Fruit fly (Drosophila melanogaster) whole organism, adult: ENCODE measurements around the gene kek6.

ENCODE experiments used
- CG11617 ChIP-seq: fragments of 200-800 bp; sonication (Bioruptor generic); optimal IDR thresholded peaks from 2 replicates; lab custom pipeline; 2017; ENCODE audit warnings: mild to moderate bottlenecking, missing biosample characterization, missing genetic modification reagents, missing genetic modification characterization
- CG12768 ChIP-seq: fragments of 200-800 bp; sonication (Bioruptor generic); optimal IDR thresholded peaks from 2 replicates; lab custom pipeline; 2017; ENCODE audit warnings: missing biosample characterization, missing genetic modification characterization, mild to moderate bottlenecking, moderate library complexity, missing genetic modification reagents
- CG14711 ChIP-seq: fragments of 200-800 bp; sonication (Bioruptor generic); optimal IDR thresholded peaks from 2 replicates; lab custom pipeline; 2018; ENCODE audit warnings: missing biosample characterization, mild to moderate bottlenecking, missing genetic modification characterization, moderate library complexity
- CG1620 ChIP-seq: fragments of 200-800 bp; sonication (Bioruptor generic); optimal IDR thresholded peaks from 2 replicates; lab custom pipeline; 2016; ENCODE audit warnings: missing biosample characterization, missing genetic modification characterization
- CG33017 ChIP-seq: fragments of 200-800 bp; sonication (Bioruptor generic); optimal IDR thresholded peaks from 2 replicates; lab custom pipeline; 2018; ENCODE audit warnings: missing biosample characterization, mild to moderate bottlenecking, missing genetic modification characterization, moderate library complexity
- CG5204 ChIP-seq: fragments of 200-800 bp; sonication (Bioruptor generic); optimal IDR thresholded peaks from 2 replicates; lab custom pipeline; 2016; ENCODE audit warnings: missing biosample characterization, missing genetic modification characterization
- CG7045 ChIP-seq: fragments of 200-800 bp; sonication (Bioruptor generic); optimal IDR thresholded peaks from 2 replicates; lab custom pipeline; 2017; ENCODE audit warnings: missing biosample characterization, mild to moderate bottlenecking, missing genetic modification characterization
- CG7101 ChIP-seq: fragments of 200-800 bp; sonication (Bioruptor generic); optimal IDR thresholded peaks from 2 replicates; lab custom pipeline; 2018; ENCODE audit warnings: missing biosample characterization, mild to moderate bottlenecking, missing genetic modification characterization, moderate library complexity
- Clk ChIP-seq: fragments of 200-800 bp; sonication (Bioruptor generic); optimal IDR thresholded peaks from 2 replicates; lab custom pipeline; 2017; ENCODE audit warnings: missing biosample characterization, missing genetic modification characterization
- Crg-1 ChIP-seq: fragments of 200-800 bp; sonication (Bioruptor generic); optimal IDR thresholded peaks from 2 replicates; lab custom pipeline; 2016; ENCODE audit warnings: missing biosample characterization, missing genetic modification characterization
- Hr96 ChIP-seq: fragments of 200-800 bp; sonication (Bioruptor generic); optimal IDR thresholded peaks from 2 replicates; lab custom pipeline; 2016; ENCODE audit warnings: missing biosample characterization, missing genetic modification characterization
- Mnt ChIP-seq: fragments of 200-800 bp; sonication (Bioruptor generic); optimal IDR thresholded peaks from 2 replicates; lab custom pipeline; 2016; ENCODE audit warnings: missing biosample characterization, mild to moderate bottlenecking, missing genetic modification characterization
- bab1 ChIP-seq: fragments of 200-800 bp; sonication (Bioruptor generic); optimal IDR thresholded peaks from 3 replicates; lab custom pipeline; 2019; ENCODE audit warnings: missing biosample characterization, mild to moderate bottlenecking, missing genetic modification characterization, moderate library complexity
- cic ChIP-seq: fragments of 200-800 bp; sonication (Bioruptor generic); optimal IDR thresholded peaks from 2 replicates; lab custom pipeline; 2017; ENCODE audit warnings: missing biosample characterization, mild to moderate bottlenecking, missing genetic modification characterization, moderate library complexity
- cnc ChIP-seq, 2 experiments: fragments of >200 bp; optimal IDR thresholded peaks; 2 replicates each; lab custom pipeline; 2017
- kay ChIP-seq: fragments of 200-800 bp; sonication (Bioruptor generic); peaks from one replicate; lab custom pipeline; 2016; ENCODE audit warnings: missing biosample characterization, missing genetic modification characterization, borderline replicate concordance
- ovo ChIP-seq: fragments of 200-800 bp; sonication (Bioruptor generic); optimal IDR thresholded peaks from 2 replicates; lab custom pipeline; 2016; ENCODE audit warnings: missing biosample characterization, missing genetic modification characterization
- pad ChIP-seq: fragments of 200-800 bp; sonication (Bioruptor generic); optimal IDR thresholded peaks from 3 replicates; lab custom pipeline; 2017; ENCODE audit warnings: missing biosample characterization, missing genetic modification characterization, mild to moderate bottlenecking, moderate library complexity, missing genetic modification reagents
- tj ChIP-seq: fragments of 200-800 bp; sonication (Bioruptor generic); optimal IDR thresholded peaks from 3 replicates; lab custom pipeline; 2017; ENCODE audit warnings: missing biosample characterization, mild to moderate bottlenecking, missing genetic modification characterization, moderate library complexity
- toe ChIP-seq: fragments of 200-800 bp; sonication (Bioruptor generic); optimal IDR thresholded peaks from 2 replicates; lab custom pipeline; 2016; ENCODE audit warnings: missing biosample characterization, missing genetic modification characterization

kek6 gene

DNA sequence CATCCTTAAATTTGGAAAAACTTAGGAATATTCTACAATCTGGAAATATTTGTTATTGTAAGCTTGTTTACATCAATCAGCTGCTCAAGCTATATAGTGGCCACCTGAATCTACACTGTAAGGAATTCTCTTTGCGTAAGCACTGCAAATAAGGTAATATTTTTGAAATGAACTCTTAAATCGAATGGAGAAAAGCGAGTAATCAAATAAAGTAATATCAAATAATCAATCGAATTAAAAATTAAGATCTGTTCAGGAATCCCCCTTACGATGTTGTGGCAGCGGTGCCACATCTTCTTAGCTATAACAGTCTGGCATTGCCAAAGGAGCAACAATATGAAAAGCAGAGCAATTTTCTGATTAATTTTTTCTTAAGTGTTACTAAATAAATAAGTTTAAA lies 5.9 kb upstream of the kek6 start, which contains the start of the genes Mnat9 and CG1792:
Gene Mnat9 (minus strand): TSS at position 160 of the 400 bp plus-strand sequence.
Gene CG1792 (plus strand): TSS at position 303 of the 400 bp plus-strand sequence.
- TF ChIP-seq CG33017 (tag; lab: Kevin White, UChicago) (peak; percentile 97), kay (GFP tag; lab: Kevin White, UChicago) (no peak), tj (GFP tag; lab: Kevin White, UChicago) (peak; percentile 87), CG7045 (peak; percentile 98), pad (GFP tag; lab: Kevin White, UChicago) (peak; percentile 88), CG14711 (peak; percentile 97), Crg-1 (GFP tag; lab: Kevin White, UChicago) (peak; percentile 97), toe (GFP tag; lab: Kevin White, UChicago) (peak; percentile 98), cnc (optimal IDR thresholded peaks at IDR 0.05; lab: Kevin White, UChicago) (no peak), Hr96 (GFP tag; lab: Kevin White, UChicago) (peak; percentile 95), Mnt (GFP tag; lab: Kevin White, UChicago) (peak; percentile 88), CG12768 (GFP tag; lab: Kevin White, UChicago) (peak; percentile 98), CG5204 (GFP tag; lab: Kevin White, UChicago) (peak; percentile 97), ovo (GFP tag; lab: Kevin White, UChicago) (peak; percentile 87), Clk (peak; percentile 95), bab1 (peak; percentile 99), CG7101 (tag; lab: Kevin White, UChicago) (peak; percentile 98), CG11617 (GFP tag; lab: Kevin White, UChicago) (peak; percentile 97), CG1620 (GFP tag; lab: Kevin White, UChicago) (peak; percentile 99), cic (GFP tag; lab: Kevin White, UChicago) (peak; percentile 80)

DNA sequence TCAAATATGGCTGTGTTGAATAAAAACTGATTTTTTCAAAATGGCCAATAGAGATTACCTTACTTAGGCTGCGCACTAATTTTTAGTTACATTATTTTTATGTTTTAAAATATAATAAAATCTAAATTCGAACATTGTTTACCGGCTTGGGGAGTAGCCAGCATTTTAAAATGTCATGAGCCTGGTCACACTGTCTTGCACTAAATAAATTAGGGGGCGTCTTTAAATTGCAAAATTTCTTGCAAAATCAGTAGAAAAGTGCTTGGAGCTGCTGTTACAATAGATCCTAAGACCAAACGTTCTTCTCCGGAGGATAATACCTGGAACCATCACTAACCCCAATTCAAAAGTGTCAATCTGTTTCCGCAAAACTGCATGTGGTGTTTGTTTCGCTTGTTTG lies 4.1 kb upstream of the kek6 start, which contains the start of gene pasha:
Gene pasha (plus strand): TSS at position 177 of the 400 bp plus-strand sequence.
- TF ChIP-seq pad (GFP tag; lab: Kevin White, UChicago), result no peak
- no peak for TF ChIP-seq Clk
- peak; percentile 34 for TF ChIP-seq bab1

DNA sequence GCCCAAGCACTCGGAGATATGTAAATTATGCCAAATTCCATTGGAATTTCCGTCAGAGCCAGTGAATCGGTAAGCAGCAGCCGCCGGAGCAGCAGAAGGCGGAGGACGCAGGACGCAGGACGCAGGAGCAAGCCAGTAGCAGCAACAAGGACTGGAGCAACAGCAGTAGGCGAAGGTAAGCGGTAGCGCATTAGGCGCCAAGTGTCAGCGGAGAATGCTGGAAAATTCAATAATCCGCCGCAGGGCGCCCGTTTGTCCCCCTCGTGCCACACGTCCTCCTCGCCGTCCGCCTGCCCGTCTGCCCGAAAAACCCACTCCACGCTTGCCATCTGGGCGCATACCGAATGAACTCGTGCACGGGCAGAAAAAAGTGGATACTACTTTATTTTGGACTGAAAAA lies 712 bp downstream of the kek6 start:
- TF ChIP-seq cnc (optimal IDR thresholded peaks at IDR 0.05; lab: Kevin White, UChicago) (no peak), CG7045 (no peak), Mnt (GFP tag; lab: Kevin White, UChicago) (no peak)

DNA sequence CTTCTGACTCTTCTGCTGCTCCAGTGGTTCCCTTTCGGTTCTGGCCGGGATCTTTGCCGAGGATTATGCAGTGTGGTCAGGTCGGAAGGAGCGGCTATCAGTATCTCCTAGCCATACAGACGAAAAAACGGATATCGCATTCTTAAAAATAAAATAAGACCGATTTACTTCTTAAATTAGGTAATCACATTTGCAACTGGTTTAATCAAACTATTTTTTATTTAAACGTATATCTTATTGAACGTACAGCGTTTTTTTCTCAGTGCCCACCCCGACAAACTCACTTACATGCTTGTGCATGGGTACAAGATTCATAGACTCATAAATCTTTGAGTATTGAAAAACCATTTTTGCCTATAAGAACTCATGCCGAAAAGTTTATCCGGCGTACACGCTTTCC lies 4.3 kb downstream of the kek6 start:
- no peak for TF ChIP-seq toe (GFP tag; lab: Kevin White, UChicago)
- TF ChIP-seq tj (GFP tag; lab: Kevin White, UChicago), result no peak
- no peak for TF ChIP-seq Mnt (GFP tag; lab: Kevin White, UChicago)
- TF ChIP-seq CG1620 (GFP tag; lab: Kevin White, UChicago), result no peak
- no peak for TF ChIP-seq Crg-1 (GFP tag; lab: Kevin White, UChicago)
- TF ChIP-seq Hr96 (GFP tag; lab: Kevin White, UChicago), result no peak
- TF ChIP-seq CG11617 (GFP tag; lab: Kevin White, UChicago), result no peak
- no peak for TF ChIP-seq ovo (GFP tag; lab: Kevin White, UChicago)
- TF ChIP-seq CG33017 (tag; lab: Kevin White, UChicago), result no peak
- TF ChIP-seq cnc (optimal IDR thresholded peaks at IDR 0.05; lab: Kevin White, UChicago), result no peak
- TF ChIP-seq Clk, result no peak
- no peak for TF ChIP-seq CG7101 (tag; lab: Kevin White, UChicago)
- TF ChIP-seq CG12768 (GFP tag; lab: Kevin White, UChicago), result no peak
- no peak for TF ChIP-seq CG7045
- no peak for TF ChIP-seq pad (GFP tag; lab: Kevin White, UChicago)

DNA sequence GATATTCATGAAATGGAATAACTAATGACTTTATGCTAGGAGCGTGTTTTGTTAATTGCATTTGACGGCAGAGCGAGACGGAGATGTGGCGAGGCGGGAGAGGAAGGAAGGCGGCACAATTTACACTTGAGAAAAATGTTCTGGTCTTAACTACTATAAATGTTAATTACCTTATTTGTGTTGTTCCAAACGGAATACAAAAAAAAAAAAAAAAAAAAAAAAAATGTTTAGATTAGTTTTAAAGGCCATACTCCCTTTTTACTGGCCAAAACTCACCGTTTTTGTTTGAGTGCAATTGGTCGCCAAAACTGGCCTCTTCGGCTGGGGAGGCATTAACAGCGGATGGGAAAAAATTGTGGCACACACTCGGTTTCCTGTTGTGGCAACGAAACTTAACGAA lies 5.2 kb downstream of the kek6 start:
- TF ChIP-seq Mnt (GFP tag; lab: Kevin White, UChicago), result no peak
- TF ChIP-seq cnc (optimal IDR thresholded peaks at IDR 0.05; lab: Kevin White, UChicago), result no peak
- TF ChIP-seq CG11617 (GFP tag; lab: Kevin White, UChicago), result no peak
- TF ChIP-seq Crg-1 (GFP tag; lab: Kevin White, UChicago), result no peak
- no peak for TF ChIP-seq CG7045
- TF ChIP-seq ovo (GFP tag; lab: Kevin White, UChicago), result no peak
- no peak for TF ChIP-seq CG14711
- TF ChIP-seq CG7101 (tag; lab: Kevin White, UChicago), result no peak
- no peak for TF ChIP-seq cic (GFP tag; lab: Kevin White, UChicago)
- no peak for TF ChIP-seq kay (GFP tag; lab: Kevin White, UChicago)
- no peak for TF ChIP-seq bab1

DNA sequence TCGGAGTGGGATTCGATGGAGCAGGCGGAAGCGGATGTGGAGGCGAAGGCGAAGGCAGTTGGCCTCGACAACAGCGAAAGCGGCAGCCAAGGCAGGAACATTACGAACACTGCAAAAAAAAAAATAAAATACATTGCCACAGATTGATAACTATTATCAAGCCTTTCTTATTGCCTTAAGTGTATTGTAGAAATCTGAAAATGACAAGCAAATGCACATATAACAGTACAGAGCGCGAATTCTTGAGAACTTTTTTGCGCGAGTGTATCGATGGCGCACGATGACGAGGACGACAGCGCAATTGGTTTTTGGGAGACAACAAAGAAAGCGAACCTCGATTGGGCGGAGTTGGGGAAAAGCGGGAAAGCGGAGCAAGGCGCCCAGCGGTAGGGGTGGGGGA lies 8.4 kb downstream of the kek6 start:
- no peak for TF ChIP-seq tj (GFP tag; lab: Kevin White, UChicago)
- no peak for TF ChIP-seq cnc (optimal IDR thresholded peaks at IDR 0.05; lab: Kevin White, UChicago)
- no peak for TF ChIP-seq cic (GFP tag; lab: Kevin White, UChicago)
- TF ChIP-seq CG5204 (GFP tag; lab: Kevin White, UChicago), result no peak
- no peak for TF ChIP-seq CG33017 (tag; lab: Kevin White, UChicago)
- TF ChIP-seq CG11617 (GFP tag; lab: Kevin White, UChicago), result no peak
- no peak for TF ChIP-seq CG12768 (GFP tag; lab: Kevin White, UChicago)
- TF ChIP-seq kay (GFP tag; lab: Kevin White, UChicago), result no peak
- no peak for TF ChIP-seq Crg-1 (GFP tag; lab: Kevin White, UChicago)
- TF ChIP-seq Hr96 (GFP tag; lab: Kevin White, UChicago), result no peak
- no peak for TF ChIP-seq CG14711
- TF ChIP-seq CG1620 (GFP tag; lab: Kevin White, UChicago), result no peak
- TF ChIP-seq ovo (GFP tag; lab: Kevin White, UChicago), result no peak
